Fruit fly (Drosophila melanogaster): Measurements from ENCODE around the gene CG8664.

CG8664 gene

dm6 chrX:17298900-17299836, 16.6 kb upstream of the CG8664 start (continued):
- peak; percentile 40 for TF ChIP-seq pho (GFP tag; optimal IDR thresholded peaks at IDR 0.05)
- peak; percentile 41 for TF ChIP-seq CG32772 (GFP tag; IDR thresholded peaks at IDR 0.05)
- TF ChIP-seq CG3838 (GFP tag; optimal IDR thresholded peaks at IDR 0.05), result peak; percentile 6
- TF ChIP-seq CG10366 (GFP tag; IDR thresholded peaks at IDR 0.05), result peak; percentile 20; the same call in 1 of the 2 replicates
- 0 out of 2 replicates have a peak, but pooled peaks have one; percentile 7 for TF ChIP-seq toy (GFP tag; IDR thresholded peaks at IDR 0.05)
- peak; percentile 20; the same call in 1 of the 3 replicates for TF ChIP-seq HLH4C (GFP tag; IDR thresholded peaks at IDR 0.05; ENCODE audit: partially characterized antibody)
- no peak for TF ChIP-seq scrt (GFP tag; optimal IDR thresholded peaks at IDR 0.05)
- peak in 1 of 2 experiments; percentile 30 for TF ChIP-seq Eip74EF (GFP tag; optimal IDR thresholded peaks at IDR 0.05)
- peak; percentile 71 for TF ChIP-seq CG9215 (GFP tag; IDR thresholded peaks at IDR 0.05)
- TF ChIP-seq trem (tag; optimal IDR thresholded peaks at IDR 0.05), result no peak
- TF ChIP-seq CG15479 (GFP tag; optimal IDR thresholded peaks at IDR 0.05), result no peak
- TF ChIP-seq CG18262 (tag; optimal IDR thresholded peaks at IDR 0.05), result peak; percentile 52
- no peak for TF ChIP-seq Stat92E (GFP tag; optimal IDR thresholded peaks at IDR 0.05)
- peak; percentile 32 for TF ChIP-seq Dek (tag; optimal IDR thresholded peaks at IDR 0.05)
- TF ChIP-seq CG11504 (tag; optimal IDR thresholded peaks at IDR 0.05), result peak; percentile 71
- TF ChIP-seq tin (GFP tag; optimal IDR thresholded peaks at IDR 0.05), result peak; percentile 36
- TF ChIP-seq gsb (GFP tag; IDR thresholded peaks at IDR 0.05), result peak; percentile 59; the same call in 1 of the 2 replicates
- peak; percentile 52; the same call in 1 of the 4 replicates for TF ChIP-seq Gug (GFP tag; IDR thresholded peaks at IDR 0.05)
- peak; percentile 74 for TF ChIP-seq dmrt99B (tag; optimal IDR thresholded peaks at IDR 0.05)
- no peak for TF ChIP-seq rib (GFP tag; IDR thresholded peaks at IDR 0.05)
- no peak for TF ChIP-seq en (GFP tag; optimal IDR thresholded peaks at IDR 0.05)
- peak; percentile 61 for TF ChIP-seq Abd-B (GFP tag; optimal IDR thresholded peaks at IDR 0.05)
- TF ChIP-seq Atf6 (GFP tag; IDR thresholded peaks at IDR 0.05), result peak; percentile 76
- no peak for TF ChIP-seq MESR4 (GFP tag; optimal IDR thresholded peaks at IDR 0.05)
- no peak for TF ChIP-seq CG4854 (GFP tag; optimal IDR thresholded peaks at IDR 0.05)
- TF ChIP-seq mam (GFP tag; optimal IDR thresholded peaks at IDR 0.05), result peak; percentile 72
- no peak for TF ChIP-seq Nf-YA (GFP tag; IDR thresholded peaks at IDR 0.05)
- peak; percentile 68 for TF ChIP-seq mirr (GFP tag; optimal IDR thresholded peaks at IDR 0.05)
- peak; percentile 19 for TF ChIP-seq HmgD (GFP tag; optimal IDR thresholded peaks at IDR 0.05)
- TF ChIP-seq CG32767 (GFP tag; IDR thresholded peaks at IDR 0.05), result peak; percentile 38; the same call in 1 of the 2 replicates
- TF ChIP-seq CG4820 (GFP tag; optimal IDR thresholded peaks at IDR 0.05), result peak; percentile 23
- TF ChIP-seq Mrtf (GFP tag; IDR thresholded peaks at IDR 0.05), result peak; percentile 76; the same call in 2 of the 3 replicates
- peak; percentile 31 for TF ChIP-seq tio (GFP tag; optimal IDR thresholded peaks at IDR 0.05)
- TF ChIP-seq CG6654 (GFP tag; optimal IDR thresholded peaks at IDR 0.05), result peak; percentile 7
- TF ChIP-seq prd (optimal IDR thresholded peaks at IDR 0.05), result no peak
- TF ChIP-seq prd (GFP tag; IDR thresholded peaks at IDR 0.05), result peak; percentile 68
- no peak for TF ChIP-seq unc-4 (GFP tag; IDR thresholded peaks at IDR 0.05; ENCODE audit: partially characterized antibody)
- peak; percentile 50; the same call in 2 of the 3 replicates for TF ChIP-seq zfh1 (GFP tag; IDR thresholded peaks at IDR 0.05)
- no peak for TF ChIP-seq chinmo (GFP tag; IDR thresholded peaks at IDR 0.05; ENCODE audit: partially characterized antibody)
- TF ChIP-seq vvl (GFP tag; IDR thresholded peaks at IDR 0.05), result peak; percentile 61
- peak; percentile 57; the same call in 2 of the 3 replicates for TF ChIP-seq CG7357 (GFP tag; IDR thresholded peaks at IDR 0.05)
- TF ChIP-seq Fer3 (tag; optimal IDR thresholded peaks at IDR 0.05), result peak; percentile 75
- peak; percentile 58 for TF ChIP-seq CG10543 (GFP tag; optimal IDR thresholded peaks at IDR 0.05)
- no peak for TF ChIP-seq Dfd (GFP tag; optimal IDR thresholded peaks at IDR 0.05)
- peak; percentile 49 for TF ChIP-seq wek (GFP tag; optimal IDR thresholded peaks at IDR 0.05)
- TF ChIP-seq run (tag; optimal IDR thresholded peaks at IDR 0.05), result no peak
- peak; percentile 39 for TF ChIP-seq CG34376 (GFP tag; optimal IDR thresholded peaks at IDR 0.05)
- peak; percentile 57 for TF ChIP-seq bcd (GFP tag; optimal IDR thresholded peaks at IDR 0.05)
